Worm (Caenorhabditis elegans) whole organism, early embryonic: ENCODE data around the gene F31B9.3.

Source experiments
- aly-1 ChIP-seq: sonication (generic microtip); optimal IDR thresholded peaks from 2 replicates; lab custom pipeline; 2016; ENCODE audit warnings: missing genetic modification characterization, missing compliant biosample characterization
- ama-1 ChIP-seq: fragments of 150-350 bp; optimal IDR thresholded peaks from 2 replicates; lab custom pipeline; 2014
- flt-1 ChIP-seq: fragments of 200-800 bp; sonication (Bioruptor generic); IDR thresholded peaks from 2 replicates; pipeline ENCODE4 v1.3.6; 2022; ENCODE audit warnings: missing genetic modification characterization, missing compliant biosample characterization
- hnd-1 ChIP-seq: sonication (generic microtip); optimal IDR thresholded peaks from 2 replicates; lab custom pipeline; 2016; ENCODE audit warnings: missing genetic modification characterization, missing compliant biosample characterization
- tbx-37 ChIP-seq: fragments of 200-800 bp; sonication (Bioruptor generic); conservative IDR thresholded peaks from 2 replicates; pipeline ENCODE4 v1.3.6; 2022; ENCODE audit warnings: missing genetic modification reagents, missing genetic modification characterization, missing compliant biosample characterization

DNA sequence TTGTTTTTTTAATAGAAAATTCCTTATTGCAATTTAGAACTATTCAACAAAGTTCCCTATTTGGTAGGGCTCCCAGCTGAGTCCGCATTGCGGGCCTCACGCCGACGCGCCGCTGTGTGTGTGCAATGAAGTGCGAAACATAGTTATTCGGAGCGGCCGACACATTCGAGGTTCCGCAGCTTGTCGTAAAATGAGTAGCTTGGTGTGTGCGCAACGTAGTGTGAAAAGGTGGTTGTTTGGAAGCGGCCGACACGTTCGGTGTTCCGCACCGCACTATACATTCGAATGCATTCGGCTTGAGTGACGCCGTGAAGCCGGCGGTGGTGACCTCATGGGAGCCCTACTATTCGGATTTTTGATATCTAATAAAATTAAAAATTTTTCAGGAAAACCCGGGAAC lies 30.1 kb downstream of the F31B9.3 start:
- TF ChIP-seq tbx-37 (GFP tag; lab: Robert Waterston, UW): no peak
- no peak for TF ChIP-seq flt-1
- TF ChIP-seq ama-1 (lab: Kevin White, UChicago): no peak
- no peak for TF ChIP-seq hnd-1
- TF ChIP-seq aly-1 (tag; lab: Kevin White, UChicago): no peak
